Worm (Caenorhabditis elegans) whole organism, late embryonic: ENCODE results near the gene tbx-34.

ENCODE experiments used
- C08G9.2 ChIP-seq: sonication (generic microtip); optimal IDR thresholded peaks from 2 replicates; lab custom pipeline; 2016; ENCODE audit warnings: mild to moderate bottlenecking, missing genetic modification characterization, moderate library complexity, missing compliant biosample characterization
- ceh-9 ChIP-seq: sonication (generic microtip); optimal IDR thresholded peaks from 2 replicates; lab custom pipeline; 2016; ENCODE audit warnings: mild to moderate bottlenecking, missing genetic modification characterization, inconsistent platforms, missing compliant biosample characterization
- fkh-10 ChIP-seq: fragments of 150-350 bp; optimal IDR thresholded peaks from 2 replicates; lab custom pipeline; 2014; ENCODE audit warnings: missing biosample characterization, missing genetic modification reagents, missing genetic modification characterization
- gmeb-2 ChIP-seq: sonication (generic microtip); optimal IDR thresholded peaks from 2 replicates; lab custom pipeline; 2016; ENCODE audit warnings: missing genetic modification characterization, inconsistent platforms, missing compliant biosample characterization
- lim-6 ChIP-seq: sonication (generic microtip); optimal IDR thresholded peaks from 2 replicates; lab custom pipeline; 2016; ENCODE audit warnings: missing genetic modification characterization, missing compliant biosample characterization
- nhr-11 ChIP-seq: fragments of 150-350 bp; optimal IDR thresholded peaks from 2 replicates; lab custom pipeline; 2014; ENCODE audit warnings: missing biosample characterization, missing genetic modification characterization
- npax-4 ChIP-seq: sonication (generic microtip); optimal IDR thresholded peaks from 2 replicates; lab custom pipeline; 2016; ENCODE audit warnings: missing genetic modification characterization, missing compliant biosample characterization
- pat-9 ChIP-seq: fragments of 200-800 bp; sonication (Bioruptor generic); optimal IDR thresholded peaks from 2 replicates; lab custom pipeline; 2018; ENCODE audit warnings: mild to moderate bottlenecking, missing genetic modification characterization, moderate library complexity, missing compliant biosample characterization
- pha-4 ChIP-seq: fragments of 150-350 bp; optimal IDR thresholded peaks from 2 replicates; lab custom pipeline; 2018; ENCODE audit warnings: missing biosample characterization, missing genetic modification reagents, missing genetic modification characterization
- pqm-1 ChIP-seq: sonication (generic microtip); optimal IDR thresholded peaks from 2 replicates; lab custom pipeline; 2016; ENCODE audit warnings: missing genetic modification characterization, missing compliant biosample characterization
- tbx-2 ChIP-seq: sonication (generic microtip); optimal IDR thresholded peaks from 2 replicates; lab custom pipeline; 2016; ENCODE audit warnings: missing genetic modification characterization, missing compliant biosample characterization
- unc-86 ChIP-seq: sonication (generic microtip); optimal IDR thresholded peaks from 2 replicates; lab custom pipeline; 2016; ENCODE audit warnings: missing genetic modification characterization, missing compliant biosample characterization

DNA sequence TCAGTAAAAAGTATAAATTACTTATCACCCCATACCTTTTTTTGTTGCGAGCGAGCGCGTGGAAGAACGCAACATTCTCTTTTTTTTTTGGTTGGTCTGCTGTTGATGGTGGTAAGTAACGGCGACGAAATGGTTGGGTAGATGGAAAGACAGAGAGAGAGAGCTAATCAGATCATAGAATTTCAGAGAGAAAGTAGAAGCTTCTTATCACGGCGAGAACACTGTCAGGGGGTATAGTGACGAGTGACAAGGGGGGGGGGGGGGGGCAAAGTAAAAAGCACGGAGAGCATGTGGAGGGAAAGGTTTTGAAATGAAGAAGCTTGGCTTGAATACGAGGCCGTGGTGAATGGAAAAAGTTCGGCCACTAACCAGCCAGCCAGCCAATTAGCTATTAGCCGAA, 20.7 kb downstream of the tbx-34 start:
- TF ChIP-seq C08G9.2 (tag; lab: Kevin White, UChicago) (no peak), fkh-10 (GFP tag; lab: Kevin White, UChicago) (no peak), pha-4 (no peak), ceh-9 (no peak), pqm-1 (no peak), unc-86 (no peak), lim-6 (tag; lab: Kevin White, UChicago) (no peak), pat-9 (tag; lab: Kevin White, UChicago) (no peak), tbx-2 (no peak), nhr-11 (no peak), gmeb-2 (tag; lab: Kevin White, UChicago) (no peak), npax-4 (tag; lab: Kevin White, UChicago) (no peak)
